Worm (Caenorhabditis elegans): ENCODE data around the gene K03H6.1.

- TF ChIP-seq che-1 (tag; optimal IDR thresholded peaks at IDR 0.05) (no peak), ceh-24 (tag; optimal IDR thresholded peaks at IDR 0.05) (no peak), F13H6.1 (tag; optimal IDR thresholded peaks at IDR 0.05) (no peak), fkh-10 (GFP tag; optimal IDR thresholded peaks at IDR 0.05) (no peak), pha-4 (tag; optimal IDR thresholded peaks at IDR 0.05) (no peak), ceh-9 (tag; optimal IDR thresholded peaks at IDR 0.05) (no peak), elt-4 (tag; optimal IDR thresholded peaks at IDR 0.05) (no peak), nhr-11 (tag; optimal IDR thresholded peaks at IDR 0.05) (no peak), fkh-6 (tag; optimal IDR thresholded peaks at IDR 0.05) (no peak), odd-2 (tag; optimal IDR thresholded peaks at IDR 0.05) (no peak), C38D4.7 (GFP tag; optimal IDR thresholded peaks at IDR 0.05) (no peak), ceh-18 (tag; optimal IDR thresholded peaks at IDR 0.05) (no peak), pag-3 (tag; optimal IDR thresholded peaks at IDR 0.05; ENCODE audit: borderline replicate concordance) (no peak)
Measured at ce11 chrIV:1561884-1562283, 38.4 kb downstream of the K03H6.1 start, which contains the start of gene hpo-6.
